Worm (Caenorhabditis elegans) whole organism, late embryonic: ENCODE data around the gene dct-18.

Experiments used
- eyg-1 ChIP-seq: sonication (generic microtip); optimal IDR thresholded peaks from 2 replicates; lab custom pipeline; 2016; ENCODE audit warnings: missing genotype, missing genetic modification characterization, missing compliant biosample characterization
- unc-86 ChIP-seq: sonication (generic microtip); optimal IDR thresholded peaks from 2 replicates; lab custom pipeline; 2016; ENCODE audit warnings: missing genetic modification characterization, missing compliant biosample characterization

DNA sequence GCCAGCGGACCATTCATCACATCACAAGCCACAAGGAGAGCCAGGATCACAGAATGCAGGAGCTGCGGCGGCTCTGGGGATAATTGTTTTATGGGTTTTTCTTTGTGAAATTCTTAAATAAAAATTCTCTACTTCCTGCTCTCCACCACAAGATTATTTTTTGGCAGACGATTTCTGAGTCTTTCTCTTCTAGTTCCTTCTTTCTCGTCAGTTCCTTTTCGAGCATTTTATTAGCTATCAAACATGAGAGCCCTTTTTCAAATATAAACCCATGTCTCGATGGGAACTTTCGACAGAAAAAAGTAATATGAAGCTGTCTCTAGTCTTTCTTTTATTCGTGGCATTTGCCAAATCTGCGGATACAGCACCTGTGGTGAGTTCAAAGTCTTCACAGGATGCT lies 43.2 kb upstream of the dct-18 start, which contains the start of gene F35C5.3:
- no peak for TF ChIP-seq unc-86 (tag; lab: Kevin White, UChicago)
- TF ChIP-seq eyg-1: no peak
